Worm (Caenorhabditis elegans) whole organism, L4 larva: ENCODE results near the gene srlf-11.

Experiments used
- ZK546.5 ChIP-seq, 2 experiments: sonication (generic microtip); optimal IDR thresholded peaks; 2 replicates each; lab custom pipeline; 2017; ENCODE audit warnings: missing biosample characterization in 2 of 2, missing genetic modification characterization in 2 of 2
- ama-1 ChIP-seq: fragments of 150-350 bp; optimal IDR thresholded peaks from 2 replicates; lab custom pipeline; 2014; ENCODE audit warnings: inconsistent platforms, mixed read lengths
- fkh-10 ChIP-seq: fragments of 150-350 bp; optimal IDR thresholded peaks from 2 replicates; lab custom pipeline; 2014; ENCODE audit warnings: missing biosample characterization, missing genetic modification reagents, missing genetic modification characterization
- nhr-11 ChIP-seq: fragments of 150-350 bp; optimal IDR thresholded peaks from 2 replicates; lab custom pipeline; 2014; ENCODE audit warnings: missing biosample characterization, missing genetic modification characterization
- pha-4 ChIP-seq, 2 experiments: fragments of 150-350 bp in 1 of 2; fragments of 200-800 bp in 1 of 2; sonication (Bioruptor generic) in 1 of 2; IDR thresholded peaks in 1 of 2; optimal IDR thresholded peaks in 1 of 2; 2 replicates each; pipeline versions ENCODE4 v1.3.6 to Lab custom; 2014 to 2022; ENCODE audit warnings: missing genetic modification characterization in 2 of 2, missing genetic modification reagents in 2 of 2, missing biosample characterization in 1 of 2, missing compliant biosample characterization in 1 of 2
- snpc-1.2 ChIP-seq: fragments of 200-800 bp; sonication (Bioruptor generic); IDR thresholded peaks from 2 replicates; pipeline ENCODE4 v1.3.6; 2022; ENCODE audit warnings: missing genetic modification reagents, missing genetic modification characterization, missing compliant biosample characterization
- unc-39 ChIP-seq: sonication (generic microtip); optimal IDR thresholded peaks from 2 replicates; lab custom pipeline; 2017; ENCODE audit warnings: missing biosample characterization, missing genetic modification characterization
- unc-62 ChIP-seq, 3 experiments: fragments of 150-350 bp in 1 of 3; sonication (generic microtip); optimal IDR thresholded peaks in 2 of 3; peaks in 1 of 3; 1 replicate in 1 of 3; 2 replicates in 2 of 3; lab custom pipeline; 2014 to 2017; ENCODE audit warnings: missing biosample characterization in 3 of 3, missing genetic modification characterization in 3 of 3, missing genetic modification reagents in 3 of 3, missing genotype in 1 of 3

- TF ChIP-seq unc-62 (GFP tag; optimal IDR thresholded peaks at IDR 0.05 in 1 of 2; lab: Kevin White, UChicago) = no peak
- TF ChIP-seq unc-62 (tag; optimal IDR thresholded peaks at IDR 0.05; lab: Kevin White, UChicago) = no peak
- TF ChIP-seq fkh-10 (GFP tag; lab: Kevin White, UChicago) = no peak
- TF ChIP-seq ama-1 (lab: Kevin White, UChicago) = no peak
- TF ChIP-seq pha-4 (GFP tag; IDR thresholded peaks at IDR 0.05; lab: Robert Waterston, UW) = no peak
- TF ChIP-seq pha-4 (tag; optimal IDR thresholded peaks at IDR 0.05; lab: Kevin White, UChicago) = no peak
- no peak for TF ChIP-seq nhr-11 (tag; lab: Kevin White, UChicago)
- no peak for TF ChIP-seq ZK546.5 (tag; optimal IDR thresholded peaks at IDR 0.05; lab: Kevin White, UChicago)
- no peak for TF ChIP-seq unc-39 (tag; lab: Kevin White, UChicago)
- TF ChIP-seq snpc-1.2 (GFP tag; lab: Robert Waterston, UW) = no peak
Measured at ce11 chrIV:10894255-10894654, 8.4 kb upstream of the srlf-11 start, which contains the start of gene srlf-14.
